Fruit fly (Drosophila melanogaster) whole organism, embryonic: ENCODE measurements around the gene PGAP2.

Experiments used
- Aef1 ChIP-seq: fragments of 200-800 bp; sonication (Bioruptor generic); IDR thresholded peaks from 3 replicates; pipeline ENCODE4 v1.3.6; 2022; ENCODE audit warnings: missing biosample characterization, missing genetic modification characterization
- Antp ChIP-seq: fragments of 200-800 bp; sonication (Bioruptor generic); optimal IDR thresholded peaks from 3 replicates; lab custom pipeline; 2016; ENCODE audit warnings: missing biosample characterization, missing genetic modification characterization
- Asciz ChIP-seq: fragments of 200-800 bp; sonication (Bioruptor generic); optimal IDR thresholded peaks from 2 replicates; lab custom pipeline; 2017; ENCODE audit warnings: missing biosample characterization, mild to moderate bottlenecking, missing genetic modification characterization, missing genetic modification reagents
- Atf-2 ChIP-seq: fragments of 200-800 bp; sonication (Bioruptor generic); optimal IDR thresholded peaks from 2 replicates; lab custom pipeline; 2016; ENCODE audit warnings: missing biosample characterization, missing genetic modification characterization
- Atf3 ChIP-seq: fragments of 200-800 bp; sonication (Bioruptor generic); optimal IDR thresholded peaks from 3 replicates; lab custom pipeline; 2016; ENCODE audit warnings: missing biosample characterization, missing genetic modification characterization
- CG10431 ChIP-seq: fragments of 200-800 bp; sonication (Bioruptor generic); optimal IDR thresholded peaks from 3 replicates; lab custom pipeline; 2018; ENCODE audit warnings: missing biosample characterization, mild to moderate bottlenecking, missing genetic modification characterization
- CG11093 ChIP-seq: fragments of 200-800 bp; sonication (Bioruptor generic); IDR thresholded peaks from 3 replicates; pipeline ENCODE4 v1.3.6; 2022; ENCODE audit warnings: missing biosample characterization, missing genetic modification characterization
- CG13123 ChIP-seq: fragments of 200-800 bp; sonication (Bioruptor generic); optimal IDR thresholded peaks from 2 replicates; lab custom pipeline; 2016; ENCODE audit warnings: missing biosample characterization, missing genetic modification characterization
- CG15479 ChIP-seq: fragments of 200-800 bp; sonication (Bioruptor generic); optimal IDR thresholded peaks from 3 replicates; lab custom pipeline; 2019; ENCODE audit warnings: missing biosample characterization, mild to moderate bottlenecking, missing genetic modification characterization, moderate library complexity
- CG16779 ChIP-seq: fragments of 200-800 bp; sonication (Bioruptor generic); IDR thresholded peaks from 2 replicates; pipeline ENCODE4 v1.3.6; 2022; ENCODE audit warnings: missing biosample characterization, missing genetic modification characterization
- CG2120 ChIP-seq: fragments of 200-800 bp; sonication (Bioruptor generic); optimal IDR thresholded peaks from 3 replicates; lab custom pipeline; 2016; ENCODE audit warnings: missing biosample characterization, missing genetic modification characterization
- CG2712 ChIP-seq: fragments of 200-800 bp; optimal IDR thresholded peaks from 3 replicates; lab custom pipeline; 2019; ENCODE audit warnings: missing biosample characterization, mild to moderate bottlenecking, missing genetic modification characterization, moderate library complexity
- CG30020 ChIP-seq: fragments of 200-800 bp; optimal IDR thresholded peaks from 2 replicates; lab custom pipeline; 2019; ENCODE audit warnings: missing biosample characterization, mild to moderate bottlenecking, missing genetic modification characterization, moderate library complexity
- CG31365 ChIP-seq: fragments of 200-800 bp; sonication (Bioruptor generic); optimal IDR thresholded peaks from 2 replicates; lab custom pipeline; 2018; ENCODE audit warnings: missing biosample characterization, mild to moderate bottlenecking, missing genetic modification characterization
- CG3163 ChIP-seq: fragments of 200-800 bp; sonication (Bioruptor generic); optimal IDR thresholded peaks from 3 replicates; lab custom pipeline; 2016; ENCODE audit warnings: missing biosample characterization, missing genetic modification characterization
- CG32532 ChIP-seq: fragments of 200-800 bp; sonication (Bioruptor generic); IDR thresholded peaks from 2 replicates; pipeline ENCODE4 v1.3.6; 2022; ENCODE audit warnings: missing biosample characterization, missing genetic modification characterization
- CG32772 ChIP-seq: fragments of 200-800 bp; sonication (Bioruptor generic); IDR thresholded peaks from 2 replicates; pipeline ENCODE4 v1.3.6; 2022; ENCODE audit warnings: missing biosample characterization, missing genetic modification characterization
- CG4404 ChIP-seq: fragments of 200-800 bp; sonication (Bioruptor generic); IDR thresholded peaks from 2 replicates; pipeline ENCODE4 v1.3.6; 2022; ENCODE audit warnings: missing biosample characterization, missing genetic modification characterization
- CG9215 ChIP-seq: fragments of 200-800 bp; sonication (Bioruptor generic); IDR thresholded peaks from 2 replicates; pipeline ENCODE4 v1.3.6; 2022; ENCODE audit warnings: missing biosample characterization, missing genetic modification characterization
- HLH3B ChIP-seq: fragments of 200-800 bp; sonication (Bioruptor generic); IDR thresholded peaks from 2 replicates; pipeline ENCODE4 v1.3.6; 2022; ENCODE audit warnings: missing biosample characterization, missing genetic modification characterization
- MESR4 ChIP-seq: fragments of 200-800 bp; sonication (Bioruptor generic); optimal IDR thresholded peaks from 2 replicates; lab custom pipeline; 2018; ENCODE audit warnings: missing biosample characterization, mild to moderate bottlenecking, missing genetic modification characterization, moderate library complexity
- Mad ChIP-seq: fragments of 200-800 bp; sonication (Bioruptor generic); optimal IDR thresholded peaks from 2 replicates; lab custom pipeline; 2016; ENCODE audit warnings: missing biosample characterization, missing genetic modification characterization
- NFAT ChIP-seq: fragments of 200-800 bp; sonication (Bioruptor generic); IDR thresholded peaks from 2 replicates; pipeline ENCODE4 v1.3.6; 2022; ENCODE audit warnings: missing biosample characterization, missing genetic modification characterization
- Oaz ChIP-seq: fragments of 200-800 bp; sonication (Bioruptor generic); IDR thresholded peaks from 2 replicates; pipeline ENCODE4 v1.3.6; 2022; ENCODE audit warnings: missing biosample characterization, missing genetic modification characterization
- Pdp1 ChIP-seq, 2 experiments: fragments of 200-800 bp; sonication (Bioruptor generic); optimal IDR thresholded peaks; 3 replicates each; lab custom pipeline; 2016; ENCODE audit warnings: missing biosample characterization in 2 of 2, missing genetic modification characterization in 2 of 2, mild to moderate bottlenecking in 1 of 2, moderate library complexity in 1 of 2
- Scr ChIP-seq: fragments of 200-800 bp; sonication (Bioruptor generic); IDR thresholded peaks from 2 replicates; pipeline ENCODE4 v1.3.6; 2022; ENCODE audit warnings: missing biosample characterization, missing genetic modification characterization; ENCODE audit not compliant: partially characterized antibody
- ap ChIP-seq: fragments of 200-800 bp; sonication (Bioruptor generic); IDR thresholded peaks from 2 replicates; pipeline ENCODE4 v1.3.6; 2022; ENCODE audit warnings: missing biosample characterization, missing genetic modification characterization
- bab2 ChIP-seq: fragments of 200-800 bp; sonication (Bioruptor generic); optimal IDR thresholded peaks from 2 replicates; lab custom pipeline; 2016; ENCODE audit warnings: missing biosample characterization, missing genetic modification characterization
- bbx ChIP-seq: fragments of 200-800 bp; sonication (Bioruptor generic); IDR thresholded peaks from 2 replicates; pipeline ENCODE4 v1.3.6; 2022; ENCODE audit warnings: missing biosample characterization, missing genetic modification characterization; ENCODE audit not compliant: partially characterized antibody
- caup ChIP-seq: fragments of 200-800 bp; sonication (Bioruptor generic); optimal IDR thresholded peaks from 3 replicates; lab custom pipeline; 2017; ENCODE audit warnings: missing biosample characterization, mild to moderate bottlenecking, missing genetic modification characterization, moderate library complexity; ENCODE audit not compliant: severe bottlenecking
- chm ChIP-seq: fragments of 200-800 bp; sonication (Bioruptor generic); IDR thresholded peaks from 2 replicates; pipeline ENCODE4 v1.3.6; 2022; ENCODE audit warnings: missing biosample characterization, missing genetic modification characterization
- dimm ChIP-seq: fragments of 200-800 bp; sonication (Bioruptor generic); IDR thresholded peaks from 2 replicates; pipeline ENCODE4 v1.3.6; 2022; ENCODE audit warnings: missing biosample characterization, missing genetic modification characterization
- dmrt11E ChIP-seq: fragments of 200-800 bp; sonication (Bioruptor generic); optimal IDR thresholded peaks from 3 replicates; lab custom pipeline; 2018; ENCODE audit warnings: missing biosample characterization, mild to moderate bottlenecking, missing genetic modification characterization, moderate library complexity
- dysf ChIP-seq: fragments of 200-800 bp; sonication (Bioruptor generic); IDR thresholded peaks from 3 replicates; pipeline ENCODE4 v1.3.6; 2022; ENCODE audit warnings: missing biosample characterization, missing genetic modification characterization
- fd102C ChIP-seq: fragments of 200-800 bp; sonication (Bioruptor generic); optimal IDR thresholded peaks from 2 replicates; lab custom pipeline; 2018; ENCODE audit warnings: missing biosample characterization, mild to moderate bottlenecking, missing genetic modification characterization, moderate library complexity
- fru ChIP-seq: fragments of >200 bp; optimal IDR thresholded peaks from 2 replicates; lab custom pipeline; 2017
- hth ChIP-seq: fragments of >200 bp; optimal IDR thresholded peaks from 2 replicates; lab custom pipeline; 2017; ENCODE audit warnings: inconsistent platforms
- inv ChIP-seq: fragments of 200-800 bp; sonication (Bioruptor generic); IDR thresholded peaks from 2 replicates; pipeline ENCODE4 v1.3.6; 2022; ENCODE audit warnings: missing biosample characterization, missing genetic modification characterization; ENCODE audit not compliant: partially characterized antibody
- jing ChIP-seq: fragments of 200-800 bp; sonication (Bioruptor generic); optimal IDR thresholded peaks from 2 replicates; lab custom pipeline; 2018; ENCODE audit warnings: missing biosample characterization, mild to moderate bottlenecking, missing genetic modification characterization
- jumu ChIP-seq: fragments of 200-800 bp; sonication (Bioruptor generic); optimal IDR thresholded peaks from 3 replicates; lab custom pipeline; 2016; ENCODE audit warnings: missing biosample characterization, missing genetic modification characterization
- odd ChIP-seq: fragments of 200-800 bp; sonication (Bioruptor generic); optimal IDR thresholded peaks from 2 replicates; lab custom pipeline; 2017; ENCODE audit warnings: missing biosample characterization, mild to moderate bottlenecking, missing genetic modification characterization
- pros ChIP-seq: fragments of 200-800 bp; sonication (Bioruptor generic); optimal IDR thresholded peaks from 3 replicates; lab custom pipeline; 2019; ENCODE audit warnings: missing biosample characterization, mild to moderate bottlenecking, missing genetic modification characterization, moderate library complexity
- ro ChIP-seq: fragments of 200-800 bp; sonication (Bioruptor generic); IDR thresholded peaks from 2 replicates; pipeline ENCODE4 v1.3.6; 2022; ENCODE audit warnings: missing biosample characterization, missing genetic modification characterization
- sim ChIP-seq: fragments of 200-800 bp; sonication (Bioruptor generic); IDR thresholded peaks from 2 replicates; pipeline ENCODE4 v1.3.6; 2022; ENCODE audit warnings: missing biosample characterization, missing genetic modification characterization
- toy ChIP-seq: fragments of 200-800 bp; sonication (Bioruptor generic); IDR thresholded peaks from 2 replicates; pipeline ENCODE4 v1.3.6; 2022; ENCODE audit warnings: missing biosample characterization, missing genetic modification characterization
- tup ChIP-seq: fragments of 200-800 bp; sonication (Bioruptor generic); optimal IDR thresholded peaks from 2 replicates; lab custom pipeline; 2016; ENCODE audit warnings: missing biosample characterization, mild to moderate bottlenecking, missing genetic modification characterization, moderate library complexity

PGAP2 gene

dm6 chr2L:850727-851257 lies 31.5 kb upstream of the PGAP2 start, which contains the start of gene drongo (continued):
- TF ChIP-seq caup (GFP tag; lab: Kevin White, UChicago) (peak; percentile 55), CG11093 (GFP tag; lab: Robert Waterston, UW) (no peak), fru (lab: Kevin White, UChicago) (no peak), CG31365 (tag; lab: Kevin White, UChicago) (peak; percentile 6), NFAT (peak; percentile 47; the same call in 1 of the 2 replicates), Atf-2 (GFP tag; lab: Kevin White, UChicago) (no peak), ap (GFP tag; lab: Robert Waterston, UW) (no peak), hth (lab: Kevin White, UChicago) (no peak), dmrt11E (tag; lab: Kevin White, UChicago) (no peak), CG3163 (GFP tag; lab: Kevin White, UChicago) (peak; percentile 18), Mad (GFP tag; lab: Kevin White, UChicago) (no peak), CG2120 (GFP tag; lab: Kevin White, UChicago) (peak; percentile 50), dysf (GFP tag; lab: Robert Waterston, UW) (no peak), sim (GFP tag; lab: Robert Waterston, UW) (0 out of 2 replicates have a peak, but pooled peaks have one; percentile 8), Atf3 (GFP tag; lab: Kevin White, UChicago) (no peak), jing (GFP tag; lab: Kevin White, UChicago) (no peak), CG10431 (GFP tag; lab: Kevin White, UChicago) (no peak), Pdp1 (GFP tag; optimal IDR thresholded peaks at IDR 0.05; lab: Kevin White, UChicago) (peak in 1 of 2 experiments; percentile 29), bbx (peak; percentile 65), tup (GFP tag; lab: Kevin White, UChicago) (no peak), CG9215 (GFP tag; lab: Robert Waterston, UW) (no peak), pros (GFP tag; lab: Kevin White, UChicago) (peak; percentile 42), fd102C (no peak), MESR4 (GFP tag; lab: Kevin White, UChicago) (peak; percentile 83), bab2 (GFP tag; lab: Kevin White, UChicago) (peak; percentile 27), CG13123 (GFP tag; lab: Kevin White, UChicago) (no peak), Aef1 (GFP tag; lab: Robert Waterston, UW) (peak; percentile 54; the same call in 2 of the 3 replicates), chm (GFP tag; lab: Robert Waterston, UW) (peak; percentile 87), CG16779 (GFP tag; lab: Robert Waterston, UW) (peak; percentile 47; the same call in 1 of the 2 replicates), Scr (GFP tag; lab: Robert Waterston, UW) (no peak; the same call in none of the 2 replicates), Oaz (no peak), odd (GFP tag; lab: Kevin White, UChicago) (peak; percentile 59), CG2712 (tag; lab: Kevin White, UChicago) (peak; percentile 41), dimm (no peak), CG32532 (no peak), jumu (GFP tag; lab: Kevin White, UChicago) (no peak), HLH3B (GFP tag; lab: Robert Waterston, UW) (no peak; the same call in 1 of the 2 replicates), inv (GFP tag; lab: Robert Waterston, UW) (peak; percentile 11; the same call in 1 of the 2 replicates), CG15479 (peak; percentile 94), CG30020 (tag; lab: Kevin White, UChicago) (peak; percentile 44), CG32772 (no peak), CG4404 (GFP tag; lab: Robert Waterston, UW) (no peak), Asciz (peak; percentile 1), toy (GFP tag; lab: Robert Waterston, UW) (no peak), ro (GFP tag; lab: Robert Waterston, UW) (no peak), Antp (GFP tag; lab: Kevin White, UChicago) (peak; percentile 13)
